Fruit fly (Drosophila melanogaster) S2 (cell line): ENCODE measurements around the gene brk.

Experiments
- CG8478 ChIP-seq: fragments of >200 bp; optimal IDR thresholded peaks from 2 replicates; lab custom pipeline; 2018
- CTCF ChIP-seq, 2 experiments: fragments of >200 bp; optimal IDR thresholded peaks; 2 replicates each; lab custom pipeline; 2018

DNA sequence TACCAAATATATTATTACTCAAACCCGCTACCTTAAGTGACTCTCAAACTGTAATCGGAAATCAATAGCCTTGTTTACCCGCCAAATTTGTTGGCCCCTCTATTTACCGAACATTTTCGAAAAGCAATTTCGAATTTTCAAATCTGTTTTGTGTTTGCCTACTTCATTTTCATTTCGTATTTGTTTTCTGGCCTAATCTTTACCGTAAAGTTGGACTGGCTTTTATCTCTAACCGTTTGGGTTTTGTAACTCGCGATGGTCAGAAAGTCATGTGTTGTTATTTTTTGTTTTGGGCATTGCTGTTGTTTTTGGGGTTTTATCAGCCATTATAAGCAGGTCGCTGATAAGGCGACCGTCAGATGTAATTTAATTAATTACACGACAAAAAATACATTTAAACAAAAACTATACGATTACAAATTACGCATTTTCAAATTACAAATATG, 25.6 kb downstream of the brk start:
- TF ChIP-seq CG8478: no peak
- TF ChIP-seq CTCF (optimal IDR thresholded peaks at IDR 0.05; lab: Kevin White, UChicago): no peak
